Fruit fly (Drosophila melanogaster): ENCODE results near the gene Ir75c.

The Ir75c gene

DNA sequence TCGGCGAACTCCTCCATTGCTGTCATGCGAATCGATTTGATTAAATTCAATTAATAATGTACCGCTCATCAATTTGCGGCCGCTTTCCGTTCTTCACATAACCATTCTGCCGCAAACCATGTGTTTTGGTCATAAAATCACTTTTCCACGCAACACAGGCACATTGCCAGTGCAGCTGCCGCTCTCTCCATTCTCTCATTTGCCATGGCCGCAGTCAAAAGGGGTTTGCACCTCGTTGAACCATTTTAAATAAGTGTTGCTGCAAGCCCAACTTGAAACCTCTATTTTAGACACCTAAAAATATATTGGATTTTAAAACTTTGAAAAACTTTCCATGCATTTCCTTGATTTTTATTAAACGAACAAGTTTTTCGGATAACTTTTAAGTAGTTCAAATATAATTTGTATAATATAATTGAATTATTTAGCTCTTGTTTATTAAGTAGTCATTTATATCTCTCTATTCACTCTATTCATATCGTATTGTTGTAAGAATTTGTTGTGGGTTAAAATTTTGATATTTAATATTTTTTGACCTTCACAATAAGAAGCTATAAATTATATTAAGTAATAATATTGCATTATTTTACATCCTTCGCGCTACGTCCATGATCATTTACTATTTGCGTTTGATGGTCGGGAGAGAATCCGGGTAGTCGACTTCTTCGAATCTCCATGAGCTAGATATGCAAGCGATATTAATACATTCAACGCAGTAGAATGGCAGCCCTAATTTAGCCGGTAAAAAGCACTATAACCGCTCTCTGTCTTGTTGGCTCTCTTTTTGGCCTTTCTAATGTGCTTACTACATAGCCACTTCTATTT is 34.2 kb upstream of the Ir75c start, which contains the start of gene CG5535 (continued):
- no peak for TF ChIP-seq CG4854 (GFP tag; optimal IDR thresholded peaks at IDR 0.05)
- no peak for TF ChIP-seq zf30C (GFP tag; optimal IDR thresholded peaks at IDR 0.05)
- TF ChIP-seq chif (GFP tag; optimal IDR thresholded peaks at IDR 0.05): peak in 1 of 2 experiments; percentile 41
- peak in 1 of 3 experiments; percentile 92 for TF ChIP-seq lola (GFP tag; optimal IDR thresholded peaks at IDR 0.05)
- TF ChIP-seq CG7372 (GFP tag; IDR thresholded peaks at IDR 0.05): peak; percentile 52; the same call in 1 of the 2 replicates
- TF ChIP-seq Ets65A (GFP tag): peak; percentile 86
- TF ChIP-seq eyg (GFP tag; optimal IDR thresholded peaks at IDR 0.05): no peak
- TF ChIP-seq CG8290 (GFP tag; optimal IDR thresholded peaks at IDR 0.05): peak; percentile 29
- peak in 1 of 2 experiments; percentile 94 for TF ChIP-seq CG8290 (tag; optimal IDR thresholded peaks at IDR 0.05)
- TF ChIP-seq CG15011 (GFP tag; optimal IDR thresholded peaks at IDR 0.05): peak; percentile 42
- peak; percentile 37; the same call in 1 of the 2 replicates for TF ChIP-seq E2f2 (GFP tag; IDR thresholded peaks at IDR 0.05)
- no peak for TF ChIP-seq CG11560 (tag; IDR thresholded peaks at IDR 0.05)
- peak; percentile 74 for TF ChIP-seq CG2199 (GFP tag; IDR thresholded peaks at IDR 0.05)
- no peak for TF ChIP-seq Elba2 (GFP tag; optimal IDR thresholded peaks at IDR 0.05)
- peak; percentile 9 for TF ChIP-seq MESR4 (GFP tag; optimal IDR thresholded peaks at IDR 0.05)
- TF ChIP-seq hkb (optimal IDR thresholded peaks at IDR 0.05): no peak
- peak; percentile 47; the same call in 1 of the 2 replicates for TF ChIP-seq hkb (GFP tag; IDR thresholded peaks at IDR 0.05)
- TF ChIP-seq sens-2 (GFP tag; IDR thresholded peaks at IDR 0.05): no peak
- TF ChIP-seq danr (GFP tag; IDR thresholded peaks at IDR 0.05): no peak
- TF ChIP-seq CG1024 (GFP tag; IDR thresholded peaks at IDR 0.05): peak; percentile 64; the same call in 1 of the 2 replicates
- TF ChIP-seq dm (GFP tag; optimal IDR thresholded peaks at IDR 0.05): peak; percentile 38
- TF ChIP-seq CG18476 (GFP tag; optimal IDR thresholded peaks at IDR 0.05): peak; percentile 42
- TF ChIP-seq Antp (GFP tag; optimal IDR thresholded peaks at IDR 0.05): peak; percentile 73
- TF ChIP-seq Dip3 (GFP tag; optimal IDR thresholded peaks at IDR 0.05): peak; percentile 17
- peak; percentile 69 for TF ChIP-seq tin (GFP tag; optimal IDR thresholded peaks at IDR 0.05)
- TF ChIP-seq Vsx1 (GFP tag; optimal IDR thresholded peaks at IDR 0.05): peak; percentile 34
- TF ChIP-seq Poxn (GFP tag; IDR thresholded peaks at IDR 0.05): no peak
- TF ChIP-seq Xbp1 (GFP tag; optimal IDR thresholded peaks at IDR 0.05): peak; percentile 74
- TF ChIP-seq cato (GFP tag; optimal IDR thresholded peaks at IDR 0.05; ENCODE audit: borderline replicate concordance): peak; percentile 69
- TF ChIP-seq CG7786 (GFP tag; optimal IDR thresholded peaks at IDR 0.05): peak; percentile 42
- peak; percentile 77 for TF ChIP-seq CG10267 (tag; optimal IDR thresholded peaks at IDR 0.05)
- no peak for TF ChIP-seq CG7745 (tag; optimal IDR thresholded peaks at IDR 0.05)
- peak; percentile 61 for TF ChIP-seq CG18011 (GFP tag; optimal IDR thresholded peaks at IDR 0.05)
- TF ChIP-seq Hmr (GFP tag; optimal IDR thresholded peaks at IDR 0.05): peak; percentile 81
- no peak for TF ChIP-seq CG8089 (GFP tag; optimal IDR thresholded peaks at IDR 0.05)
- no peak for TF ChIP-seq CG17186 (GFP tag; optimal IDR thresholded peaks at IDR 0.05)
- peak; percentile 43 for TF ChIP-seq scrt (GFP tag; optimal IDR thresholded peaks at IDR 0.05)
- TF ChIP-seq sisA (GFP tag; IDR thresholded peaks at IDR 0.05): peak; percentile 47
- TF ChIP-seq CG7556 (GFP tag; optimal IDR thresholded peaks at IDR 0.05): peak; percentile 97
- TF ChIP-seq CG11093 (GFP tag; IDR thresholded peaks at IDR 0.05): peak; percentile 67
- no peak for TF ChIP-seq CHES-1-like (GFP tag; optimal IDR thresholded peaks at IDR 0.05)
- no peak for TF ChIP-seq pan (optimal IDR thresholded peaks at IDR 0.05)
- TF ChIP-seq pan (GFP tag; optimal IDR thresholded peaks at IDR 0.05 in 1 of 2, IDR thresholded peaks at IDR 0.05 in 1 of 2): peak in 1 of 2 experiments; percentile 61
- peak in 1 of 2 experiments; percentile 47 for TF ChIP-seq insv (GFP tag; optimal IDR thresholded peaks at IDR 0.05)
- TF ChIP-seq CG10462 (GFP tag; optimal IDR thresholded peaks at IDR 0.05): peak; percentile 64
- TF ChIP-seq CG17385 (GFP tag; optimal IDR thresholded peaks at IDR 0.05): peak; percentile 80
- TF ChIP-seq cwo (GFP tag; optimal IDR thresholded peaks at IDR 0.05): peak; percentile 69
- TF ChIP-seq Med (GFP tag): peak; percentile 93
- peak; percentile 90 for TF ChIP-seq Meics (GFP tag; optimal IDR thresholded peaks at IDR 0.05)
- peak; percentile 47 for TF ChIP-seq CG12299 (tag; optimal IDR thresholded peaks at IDR 0.05)

Data from whole organism, embryonic.